Worm (Caenorhabditis elegans) whole organism, late embryonic: ENCODE measurements around the gene daf-5.
A peak's percentile ranks its signal among the peaks of the same experiment; 100 is the strongest.
"Not testable (repeated sequence)": the region's sequence is repeated elsewhere in the genome, so short reads cannot be mapped to it uniquely, and the experiment has no call there.

Source experiments
- C08G9.2 ChIP-seq: sonication (generic microtip); optimal IDR thresholded peaks from 2 replicates; lab custom pipeline; 2016; ENCODE audit warnings: mild to moderate bottlenecking, missing genetic modification characterization, moderate library complexity, missing compliant biosample characterization
- C38D4.7 ChIP-seq: fragments of 200-800 bp; sonication (Bioruptor generic); optimal IDR thresholded peaks from 2 replicates; lab custom pipeline; 2018; ENCODE audit warnings: mild to moderate bottlenecking, missing genetic modification characterization, moderate library complexity, missing compliant biosample characterization
- F13H6.1 ChIP-seq: sonication (generic microtip); optimal IDR thresholded peaks from 2 replicates; lab custom pipeline; 2016; ENCODE audit warnings: missing genetic modification characterization, missing compliant biosample characterization
- T23F11.4 ChIP-seq: fragments of 200-800 bp; sonication (Bioruptor generic); optimal IDR thresholded peaks from 2 replicates; lab custom pipeline; 2018; ENCODE audit warnings: mild to moderate bottlenecking, missing genetic modification characterization, missing compliant biosample characterization
- Y22D7AL.16 ChIP-seq: sonication (generic microtip); optimal IDR thresholded peaks from 2 replicates; lab custom pipeline; 2016; ENCODE audit warnings: missing genetic modification characterization, missing compliant biosample characterization
- ama-1 ChIP-seq: fragments of 150-350 bp; optimal IDR thresholded peaks from 2 replicates; lab custom pipeline; 2014
- ceh-18 ChIP-seq: sonication (generic microtip); optimal IDR thresholded peaks from 2 replicates; lab custom pipeline; 2016; ENCODE audit warnings: missing genetic modification characterization, missing compliant biosample characterization
- ceh-2 ChIP-seq: sonication (generic microtip); optimal IDR thresholded peaks from 2 replicates; lab custom pipeline; 2016; ENCODE audit warnings: missing genotype, missing genetic modification characterization, missing compliant biosample characterization
- ceh-22 ChIP-seq: sonication (generic microtip); optimal IDR thresholded peaks from 2 replicates; lab custom pipeline; 2017; ENCODE audit warnings: missing biosample characterization, missing genetic modification characterization
- ceh-24 ChIP-seq: sonication (generic microtip); optimal IDR thresholded peaks from 2 replicates; lab custom pipeline; 2016; ENCODE audit warnings: mild to moderate bottlenecking, missing genetic modification characterization, missing compliant biosample characterization
- ceh-31 ChIP-seq: sonication (generic microtip); optimal IDR thresholded peaks from 2 replicates; lab custom pipeline; 2016; ENCODE audit warnings: missing genetic modification characterization, missing compliant biosample characterization
- ceh-6 ChIP-seq: fragments of 200-800 bp; sonication (Bioruptor generic); optimal IDR thresholded peaks from 2 replicates; lab custom pipeline; 2018; ENCODE audit warnings: mild to moderate bottlenecking, missing genetic modification characterization, missing compliant biosample characterization
- che-1 ChIP-seq: sonication (generic microtip); optimal IDR thresholded peaks from 2 replicates; lab custom pipeline; 2016; ENCODE audit warnings: mild to moderate bottlenecking, missing genetic modification characterization, missing compliant biosample characterization
- dmd-4 ChIP-seq: sonication (generic microtip); optimal IDR thresholded peaks from 2 replicates; lab custom pipeline; 2016; ENCODE audit warnings: borderline replicate concordance, missing genetic modification characterization, missing compliant biosample characterization
- elt-4 ChIP-seq: sonication (generic microtip); optimal IDR thresholded peaks from 2 replicates; lab custom pipeline; 2016; ENCODE audit warnings: missing genetic modification characterization, missing compliant biosample characterization
- fax-1 ChIP-seq: sonication (generic microtip); optimal IDR thresholded peaks from 2 replicates; lab custom pipeline; 2016; ENCODE audit warnings: missing genotype, missing genetic modification characterization, missing compliant biosample characterization
- gmeb-2 ChIP-seq: sonication (generic microtip); optimal IDR thresholded peaks from 2 replicates; lab custom pipeline; 2016; ENCODE audit warnings: missing genetic modification characterization, inconsistent platforms, missing compliant biosample characterization
- hlh-13 ChIP-seq: fragments of 200-800 bp; sonication (Bioruptor generic); optimal IDR thresholded peaks from 2 replicates; lab custom pipeline; 2018; ENCODE audit warnings: mild to moderate bottlenecking, missing genetic modification characterization, missing compliant biosample characterization
- hlh-15 ChIP-seq: sonication (generic microtip); optimal IDR thresholded peaks from 2 replicates; lab custom pipeline; 2016; ENCODE audit warnings: missing genetic modification characterization, missing compliant biosample characterization
- hlh-6 ChIP-seq: sonication (generic microtip); optimal IDR thresholded peaks from 2 replicates; lab custom pipeline; 2016; ENCODE audit warnings: missing genotype, missing genetic modification characterization, missing compliant biosample characterization
- hlh-8 ChIP-seq: sonication (generic microtip); optimal IDR thresholded peaks from 2 replicates; lab custom pipeline; 2016; ENCODE audit warnings: missing genotype, missing genetic modification characterization, missing compliant biosample characterization
- lin-11 ChIP-seq: fragments of 200-800 bp; sonication (Bioruptor generic); optimal IDR thresholded peaks from 2 replicates; lab custom pipeline; 2018; ENCODE audit warnings: mild to moderate bottlenecking, missing genetic modification characterization, missing compliant biosample characterization
- nhr-232 ChIP-seq: sonication (generic microtip); optimal IDR thresholded peaks from 2 replicates; lab custom pipeline; 2016; ENCODE audit warnings: missing genetic modification characterization, missing compliant biosample characterization
- npax-4 ChIP-seq: sonication (generic microtip); optimal IDR thresholded peaks from 2 replicates; lab custom pipeline; 2016; ENCODE audit warnings: missing genetic modification characterization, missing compliant biosample characterization
- pax-1 ChIP-seq: fragments of 150-350 bp; optimal IDR thresholded peaks from 2 replicates; lab custom pipeline; 2014; ENCODE audit warnings: missing biosample characterization, missing genetic modification characterization
- pros-1 ChIP-seq: fragments of 150-350 bp; optimal IDR thresholded peaks from 2 replicates; lab custom pipeline; 2014; ENCODE audit warnings: missing biosample characterization, missing genetic modification reagents, missing genetic modification characterization
- ref-2 ChIP-seq: sonication (generic microtip); optimal IDR thresholded peaks from 2 replicates; lab custom pipeline; 2016; ENCODE audit warnings: missing genetic modification characterization, missing compliant biosample characterization
- rnt-1 ChIP-seq: sonication (generic microtip); optimal IDR thresholded peaks from 2 replicates; lab custom pipeline; 2016; ENCODE audit warnings: missing genetic modification characterization, missing compliant biosample characterization
- sox-2 ChIP-seq: fragments of 200-800 bp; sonication (Bioruptor generic); IDR thresholded peaks from 2 replicates; pipeline ENCODE4 v1.3.6; 2022; ENCODE audit warnings: missing genetic modification reagents, missing genetic modification characterization, missing compliant biosample characterization
- unc-3 ChIP-seq, 2 experiments: fragments of 200-800 bp in 1 of 2; sonication (Bioruptor generic) in 1 of 2; sonication (generic microtip) in 1 of 2; conservative IDR thresholded peaks in 1 of 2; optimal IDR thresholded peaks in 1 of 2; 2 replicates each; pipeline versions ENCODE4 v1.3.6 to Lab custom; 2016 to 2022; ENCODE audit warnings: missing compliant biosample characterization in 2 of 2, missing genetic modification characterization in 2 of 2, missing genetic modification reagents in 1 of 2

The daf-5 gene

ce11 chrII:14005183-14005582 is 46.9 kb downstream of the daf-5 start:
- TF ChIP-seq ceh-18 = no peak
- no peak for TF ChIP-seq F13H6.1 (tag; lab: Kevin White, UChicago)
- no peak for TF ChIP-seq ceh-2 (tag; lab: Kevin White, UChicago)
- no peak for TF ChIP-seq nhr-232 (tag; lab: Kevin White, UChicago)
- TF ChIP-seq sox-2 (GFP tag; lab: Robert Waterston, UW) = no peak
- TF ChIP-seq che-1 (tag; lab: Kevin White, UChicago) = no peak
- TF ChIP-seq hlh-8 (tag; lab: Kevin White, UChicago) = no peak
- TF ChIP-seq ceh-24 (tag; lab: Kevin White, UChicago) = no peak
- TF ChIP-seq ref-2 = no peak
- TF ChIP-seq ama-1 (lab: Kevin White, UChicago) = no peak
- TF ChIP-seq fax-1 (tag; lab: Kevin White, UChicago) = no peak
- TF ChIP-seq gmeb-2 = no peak

DNA sequence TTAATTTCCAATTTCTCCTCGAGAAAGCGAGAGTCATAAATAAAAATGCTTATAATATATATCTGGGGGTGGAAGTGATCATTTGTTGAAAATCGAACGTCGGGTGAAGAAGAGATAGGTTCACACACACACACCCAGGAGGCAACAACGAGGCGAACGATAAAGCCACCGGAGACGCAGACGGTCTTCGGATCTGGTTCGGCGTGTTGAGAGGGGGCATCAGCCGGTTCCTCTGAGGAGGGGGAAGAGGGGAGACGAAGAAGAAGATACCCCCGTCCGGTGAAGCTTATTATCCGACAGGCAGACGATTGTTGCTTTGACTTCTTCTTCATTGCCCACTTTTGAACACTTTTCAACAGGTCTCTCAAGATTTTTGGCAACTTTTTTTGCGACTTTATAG is 47.3 kb downstream of the daf-5 start:
- TF ChIP-seq ceh-31 (tag; lab: Kevin White, UChicago) (peak; percentile 21), npax-4 (tag; lab: Kevin White, UChicago) (no peak)

DNA sequence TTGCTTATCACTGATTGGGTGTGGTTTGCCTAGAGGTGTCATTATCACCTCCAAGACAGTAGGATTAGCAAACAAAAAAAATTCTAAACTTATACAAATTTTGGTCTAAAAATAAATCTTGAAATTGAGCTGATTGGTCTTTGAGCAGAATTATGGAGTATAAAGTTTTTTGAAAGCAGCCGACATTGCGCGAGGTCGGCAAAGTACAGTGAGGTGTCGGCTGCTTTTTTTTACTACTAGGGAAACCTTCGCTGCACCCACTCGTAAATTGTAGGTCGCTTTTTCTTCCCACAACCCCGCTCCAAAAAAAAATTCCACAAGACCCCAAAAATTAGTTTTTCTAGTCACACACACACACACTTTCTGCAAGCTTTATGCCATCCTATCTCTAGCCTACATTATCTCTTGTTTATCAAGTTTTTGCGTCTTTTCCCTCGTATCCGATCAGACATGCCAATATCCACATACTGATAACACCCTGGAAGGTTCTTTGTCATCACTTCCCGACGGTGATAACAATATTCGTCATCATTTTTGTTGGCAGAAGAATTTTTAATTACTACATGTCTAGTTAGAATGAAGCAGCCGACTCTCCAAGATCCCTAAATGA is 48.2 kb downstream of the daf-5 start:
- TF ChIP-seq elt-4 (tag; lab: Kevin White, UChicago) = no peak
- TF ChIP-seq rnt-1 (tag; lab: Kevin White, UChicago) = no peak
- TF ChIP-seq F13H6.1 (tag; lab: Kevin White, UChicago) = no peak
- no peak for TF ChIP-seq hlh-8 (tag; lab: Kevin White, UChicago)
- TF ChIP-seq C38D4.7 = no peak
- TF ChIP-seq C08G9.2 = no peak
- TF ChIP-seq T23F11.4 = no peak
- no peak for TF ChIP-seq unc-3 (GFP tag; conservative IDR thresholded peaks at IDR 0.05; lab: Robert Waterston, UW)
- no peak for TF ChIP-seq unc-3 (tag; optimal IDR thresholded peaks at IDR 0.05; lab: Kevin White, UChicago)
- no peak for TF ChIP-seq sox-2 (GFP tag; lab: Robert Waterston, UW)

DNA sequence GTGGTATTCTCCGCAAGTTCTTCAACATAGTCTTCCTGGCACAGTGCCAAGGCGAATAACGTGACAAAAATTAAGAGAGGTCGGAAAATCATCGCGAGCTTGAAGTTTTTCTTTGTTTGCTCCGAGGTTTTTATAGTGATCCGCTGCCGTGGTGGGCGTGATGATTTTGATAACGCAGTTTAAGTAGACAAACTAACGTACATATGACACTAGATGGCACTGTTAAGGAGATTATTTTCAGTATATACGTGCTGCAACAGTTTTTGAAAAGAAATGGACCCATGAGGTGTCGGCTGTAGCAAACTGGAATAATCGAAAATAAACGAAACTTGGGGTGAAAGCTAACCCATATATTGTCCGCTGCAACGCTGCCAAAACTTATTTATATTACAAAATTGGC is 49.9 kb downstream of the daf-5 start, which contains the start of gene F01D5.5:
F01D5.5 (minus strand) TSS at position 101 of the 400 bp plus-strand sequence.
- TF ChIP-seq nhr-232 (tag; lab: Kevin White, UChicago) (no peak), ceh-18 (no peak), hlh-6 (tag; lab: Kevin White, UChicago) (no peak), ceh-6 (GFP tag; lab: Kevin White, UChicago) (no peak), pros-1 (tag; lab: Kevin White, UChicago) (no peak), ref-2 (no peak), lin-11 (no peak), hlh-13 (GFP tag; lab: Kevin White, UChicago) (no peak), fax-1 (tag; lab: Kevin White, UChicago) (no peak), hlh-15 (tag; lab: Kevin White, UChicago) (no peak), che-1 (tag; lab: Kevin White, UChicago) (no peak)

ce11 chrII:14000044-14000443 is 52.1 kb downstream of the daf-5 start, which contains the start of gene F01D5.3:
F01D5.3 (minus strand) TSS chrII:14000144.
- TF ChIP-seq ref-2; ceh-22 (tag; lab: Kevin White, UChicago); dmd-4 (tag; lab: Kevin White, UChicago): not testable (repeated sequence)

DNA sequence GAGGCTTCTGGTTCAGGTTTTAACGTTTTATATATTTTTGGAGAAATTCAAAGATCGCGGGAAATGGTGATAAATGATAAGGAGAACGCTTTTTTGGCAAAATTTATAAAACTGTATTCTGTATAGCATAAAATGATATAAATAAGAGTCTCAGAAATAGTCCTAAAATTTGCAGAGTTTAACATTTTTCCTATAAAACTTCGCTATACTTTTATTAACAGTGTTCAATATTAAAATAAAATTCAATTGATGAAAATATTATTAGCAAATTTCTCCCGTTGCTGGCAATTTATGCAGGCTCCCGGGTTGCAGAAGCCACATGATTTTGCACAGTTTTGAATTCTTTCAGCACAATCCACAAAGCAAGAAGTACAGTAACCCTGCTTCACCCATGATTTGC is 53.1 kb downstream of the daf-5 start, which contains the start of gene F01D5.2:
F01D5.2 (minus strand) TSS at position 101 of the 400 bp plus-strand sequence.
- TF ChIP-seq pax-1 (no peak), Y22D7AL.16 (no peak), hlh-6 (tag; lab: Kevin White, UChicago) (no peak)
- TF ChIP-seq, all 69 proteins: peak for 0
